Fruit fly (Drosophila melanogaster) whole organism, embryonic: ENCODE data around the gene PIG-S.

Experiments
- Aef1 ChIP-seq: fragments of 200-800 bp; sonication (Bioruptor generic); IDR thresholded peaks from 3 replicates; pipeline ENCODE4 v1.3.6; 2022; ENCODE audit warnings: missing biosample characterization, missing genetic modification characterization
- BEAF-32 ChIP-seq: fragments of 200-800 bp; sonication (Bioruptor generic); optimal IDR thresholded peaks from 3 replicates; lab custom pipeline; 2017; ENCODE audit warnings: missing biosample characterization, missing genetic modification characterization, mild to moderate bottlenecking, moderate library complexity, missing genetic modification reagents
- C15 ChIP-seq: fragments of 200-800 bp; sonication (Bioruptor generic); IDR thresholded peaks from 3 replicates; pipeline ENCODE4 v1.3.6; 2022; ENCODE audit warnings: missing biosample characterization, missing genetic modification characterization
- CG10366 ChIP-seq: fragments of 200-800 bp; sonication (Bioruptor generic); IDR thresholded peaks from 2 replicates; pipeline ENCODE4 v1.3.6; 2022; ENCODE audit warnings: missing biosample characterization, missing genetic modification characterization
- CG11398 ChIP-seq: fragments of 200-800 bp; sonication (Bioruptor generic); optimal IDR thresholded peaks from 2 replicates; lab custom pipeline; 2016; ENCODE audit warnings: missing biosample characterization, missing genetic modification characterization
- CG12104 ChIP-seq: fragments of 200-800 bp; sonication (Bioruptor generic); optimal IDR thresholded peaks from 3 replicates; lab custom pipeline; 2016; ENCODE audit warnings: missing biosample characterization, missing genetic modification characterization
- CG12219 ChIP-seq: fragments of 200-800 bp; sonication (Bioruptor generic); optimal IDR thresholded peaks from 3 replicates; lab custom pipeline; 2018; ENCODE audit warnings: missing biosample characterization, mild to moderate bottlenecking, missing genetic modification characterization
- CG12236 ChIP-seq: fragments of 200-800 bp; sonication (Bioruptor generic); optimal IDR thresholded peaks from 2 replicates; lab custom pipeline; 2016; ENCODE audit warnings: missing biosample characterization, missing genetic modification characterization
- CG12659 ChIP-seq: fragments of 200-800 bp; sonication (Bioruptor generic); optimal IDR thresholded peaks from 3 replicates; lab custom pipeline; 2017; ENCODE audit warnings: mild to moderate bottlenecking, missing biosample characterization, missing genetic modification reagents, missing genetic modification characterization
- CG15696 ChIP-seq: fragments of 200-800 bp; sonication (Bioruptor generic); optimal IDR thresholded peaks from 2 replicates; lab custom pipeline; 2019; ENCODE audit warnings: missing biosample characterization, mild to moderate bottlenecking, missing genetic modification characterization, moderate library complexity
- CG17328 ChIP-seq: fragments of 200-800 bp; sonication (Bioruptor generic); IDR thresholded peaks from 2 replicates; pipeline ENCODE4 v1.3.6; 2022; ENCODE audit warnings: missing biosample characterization, missing genetic modification characterization
- CG30431 ChIP-seq: fragments of 200-800 bp; sonication (Bioruptor generic); optimal IDR thresholded peaks from 2 replicates; lab custom pipeline; 2017; ENCODE audit warnings: missing biosample characterization, missing genetic modification characterization
- CG33213 ChIP-seq: fragments of 200-800 bp; sonication (Bioruptor generic); optimal IDR thresholded peaks from 3 replicates; lab custom pipeline; 2016; ENCODE audit warnings: missing biosample characterization, missing genetic modification characterization
- CG3847 ChIP-seq: fragments of 200-800 bp; sonication (Bioruptor generic); IDR thresholded peaks from 2 replicates; pipeline ENCODE4 v1.3.6; 2022; ENCODE audit warnings: missing biosample characterization, missing genetic modification characterization
- CG3995 ChIP-seq: fragments of 200-800 bp; sonication (Bioruptor generic); optimal IDR thresholded peaks from 3 replicates; lab custom pipeline; 2016; ENCODE audit warnings: missing biosample characterization, missing genetic modification characterization
- CG4282 ChIP-seq: fragments of 200-800 bp; sonication (Bioruptor generic); optimal IDR thresholded peaks from 2 replicates; lab custom pipeline; 2016; ENCODE audit warnings: missing biosample characterization, missing genetic modification characterization
- CG4730 ChIP-seq: fragments of 200-800 bp; sonication (Bioruptor generic); IDR thresholded peaks from 2 replicates; pipeline ENCODE4 v1.3.6; 2022; ENCODE audit warnings: missing biosample characterization, missing genetic modification characterization
- CG6813 ChIP-seq: fragments of 200-800 bp; sonication (Bioruptor generic); optimal IDR thresholded peaks from 2 replicates; lab custom pipeline; 2017; ENCODE audit warnings: missing biosample characterization, missing genetic modification characterization, mild to moderate bottlenecking, moderate library complexity, missing genetic modification reagents
- CG9817 ChIP-seq: fragments of 200-800 bp; sonication (Bioruptor generic); optimal IDR thresholded peaks from 2 replicates; lab custom pipeline; 2018; ENCODE audit warnings: missing biosample characterization, mild to moderate bottlenecking, missing genetic modification characterization, moderate library complexity
- Dad ChIP-seq: fragments of 200-800 bp; sonication (Bioruptor generic); optimal IDR thresholded peaks from 3 replicates; lab custom pipeline; 2016; ENCODE audit warnings: missing biosample characterization, missing genetic modification characterization
- Deaf1 ChIP-seq: fragments of 200-800 bp; optimal IDR thresholded peaks from 3 replicates; lab custom pipeline; 2019; ENCODE audit warnings: missing biosample characterization, mild to moderate bottlenecking, missing genetic modification characterization, moderate library complexity
- Drgx ChIP-seq: fragments of 200-800 bp; sonication (Bioruptor generic); IDR thresholded peaks from 2 replicates; pipeline ENCODE4 v1.3.6; 2022; ENCODE audit warnings: missing biosample characterization, missing genetic modification characterization
- E2f1 ChIP-seq: fragments of 200-800 bp; sonication (Bioruptor generic); IDR thresholded peaks from 2 replicates; pipeline ENCODE4 v1.3.6; 2022; ENCODE audit warnings: missing biosample characterization, missing genetic modification characterization
- Elba2 ChIP-seq: fragments of 200-800 bp; sonication (Bioruptor generic); optimal IDR thresholded peaks from 3 replicates; lab custom pipeline; 2016; ENCODE audit warnings: missing biosample characterization, missing genetic modification characterization
- GATAe ChIP-seq: fragments of 200-800 bp; sonication (Bioruptor generic); conservative IDR thresholded peaks from 2 replicates; pipeline ENCODE4 v1.3.6; 2022; ENCODE audit warnings: missing biosample characterization, missing genetic modification characterization
- Hr78 ChIP-seq, 2 experiments: fragments of 200-800 bp in 1 of 2; fragments of >200 bp in 1 of 2; sonication (Bioruptor generic) in 1 of 2; optimal IDR thresholded peaks; 2 replicates each; lab custom pipeline; 2017 to 2019; ENCODE audit warnings: missing biosample characterization in 2 of 2, missing genetic modification characterization in 2 of 2, mild to moderate bottlenecking in 1 of 2, moderate library complexity in 1 of 2
- Mrtf ChIP-seq: fragments of 200-800 bp; sonication (Bioruptor generic); IDR thresholded peaks from 3 replicates; pipeline ENCODE4 v1.3.6; 2022; ENCODE audit warnings: missing biosample characterization, missing genetic modification characterization
- Six4 ChIP-seq: fragments of 200-800 bp; sonication (Bioruptor generic); optimal IDR thresholded peaks from 2 replicates; lab custom pipeline; 2016; ENCODE audit warnings: missing biosample characterization, missing genetic modification characterization
- Spps ChIP-seq: fragments of 200-800 bp; sonication (Bioruptor generic); optimal IDR thresholded peaks from 2 replicates; lab custom pipeline; 2018; ENCODE audit warnings: missing biosample characterization, mild to moderate bottlenecking, missing genetic modification characterization
- Trl ChIP-seq, 3 experiments: fragments of >200 bp in 2 of 3; fragments of 200-800 bp in 1 of 3; sonication (Bioruptor generic) in 1 of 3; optimal IDR thresholded peaks; 2 replicates in 1 of 3; 3 replicates in 2 of 3; lab custom pipeline; 2016 to 2017; ENCODE audit warnings: missing biosample characterization in 1 of 3, missing genetic modification characterization in 1 of 3
- abd-A ChIP-seq: fragments of 200-800 bp; sonication (Bioruptor generic); optimal IDR thresholded peaks from 3 replicates; lab custom pipeline; 2019; ENCODE audit warnings: missing biosample characterization, mild to moderate bottlenecking, missing genetic modification characterization, moderate library complexity
- ac ChIP-seq: fragments of 200-800 bp; sonication (Bioruptor generic); optimal IDR thresholded peaks from 3 replicates; lab custom pipeline; 2017; ENCODE audit warnings: missing biosample characterization, mild to moderate bottlenecking, missing genetic modification characterization
- bcd ChIP-seq: fragments of 200-800 bp; sonication (Bioruptor generic); optimal IDR thresholded peaks from 2 replicates; lab custom pipeline; 2017; ENCODE audit warnings: missing biosample characterization, mild to moderate bottlenecking, missing genetic modification characterization
- btn ChIP-seq: fragments of 200-800 bp; sonication (Bioruptor generic); optimal IDR thresholded peaks from 2 replicates; lab custom pipeline; 2016; ENCODE audit warnings: missing biosample characterization, missing genetic modification characterization
- dimm ChIP-seq: fragments of 200-800 bp; sonication (Bioruptor generic); IDR thresholded peaks from 2 replicates; pipeline ENCODE4 v1.3.6; 2022; ENCODE audit warnings: missing biosample characterization, missing genetic modification characterization
- emc ChIP-seq: fragments of 200-800 bp; sonication (Bioruptor generic); optimal IDR thresholded peaks from 2 replicates; lab custom pipeline; 2016; ENCODE audit warnings: missing biosample characterization, missing genetic modification characterization
- ftz-f1 ChIP-seq: fragments of 200-800 bp; sonication (Bioruptor generic); optimal IDR thresholded peaks from 2 replicates; lab custom pipeline; 2016; ENCODE audit warnings: missing biosample characterization, missing genetic modification characterization
- gt ChIP-seq: fragments of 200-800 bp; sonication (Bioruptor generic); IDR thresholded peaks from 2 replicates; pipeline ENCODE4 v1.3.6; 2022; ENCODE audit warnings: missing biosample characterization, missing genetic modification characterization
- ken ChIP-seq: fragments of 200-800 bp; sonication (Bioruptor generic); IDR thresholded peaks from 3 replicates; pipeline ENCODE4 v1.3.6; 2022; ENCODE audit warnings: missing biosample characterization, missing genetic modification characterization
- lilli ChIP-seq: fragments of 200-800 bp; sonication (Bioruptor generic); optimal IDR thresholded peaks from 3 replicates; lab custom pipeline; 2016; ENCODE audit warnings: missing biosample characterization, missing genetic modification characterization
- lmd ChIP-seq: fragments of 200-800 bp; sonication (Bioruptor generic); IDR thresholded peaks from 2 replicates; pipeline ENCODE4 v1.3.6; 2022; ENCODE audit warnings: missing biosample characterization, missing genetic modification characterization
- otp ChIP-seq: fragments of 200-800 bp; sonication (Bioruptor generic); IDR thresholded peaks from 3 replicates; pipeline ENCODE4, ENCODE4 v1.3.6; 2022; ENCODE audit warnings: missing biosample characterization, missing genetic modification characterization
- peb ChIP-seq: fragments of 200-800 bp; sonication (Bioruptor generic); IDR thresholded peaks from 2 replicates; pipeline ENCODE4 v1.3.6; 2022; ENCODE audit warnings: missing biosample characterization, missing genetic modification characterization
- rib ChIP-seq: fragments of 200-800 bp; sonication (Bioruptor generic); IDR thresholded peaks from 2 replicates; pipeline ENCODE4 v1.3.6; 2022; ENCODE audit warnings: missing biosample characterization, missing genetic modification characterization
- ssp ChIP-seq: fragments of 200-800 bp; sonication (Bioruptor generic); IDR thresholded peaks from 2 replicates; pipeline ENCODE4 v1.3.6; 2022; ENCODE audit warnings: missing biosample characterization, missing genetic modification characterization
- tna ChIP-seq: fragments of 200-800 bp; sonication (Bioruptor generic); IDR thresholded peaks from 2 replicates; pipeline ENCODE4 v1.3.6; 2022; ENCODE audit warnings: missing biosample characterization, missing genetic modification characterization; ENCODE audit not compliant: partially characterized antibody
- tx ChIP-seq: fragments of 200-800 bp; sonication (Bioruptor generic); optimal IDR thresholded peaks from 2 replicates; lab custom pipeline; 2016; ENCODE audit warnings: missing biosample characterization, missing genetic modification characterization
- zf30C ChIP-seq: fragments of 200-800 bp; sonication (Bioruptor generic); optimal IDR thresholded peaks from 3 replicates; lab custom pipeline; 2018; ENCODE audit warnings: missing biosample characterization, mild to moderate bottlenecking, missing genetic modification characterization
- zfh2 ChIP-seq: fragments of 200-800 bp; sonication (Bioruptor generic); optimal IDR thresholded peaks from 2 replicates; lab custom pipeline; 2016; ENCODE audit warnings: missing biosample characterization, missing genetic modification characterization

Gene PIG-S

dm6 chr3R:24944920-24945853 is 27.5 kb upstream of the PIG-S start, which contains the start of the genes ssh and Nmnat (continued):
- TF ChIP-seq CG12236 (GFP tag; lab: Kevin White, UChicago) (no peak), ken (no peak), gt (GFP tag; lab: Robert Waterston, UW) (no peak), CG33213 (peak; percentile 57), btn (no peak), zfh2 (GFP tag; lab: Kevin White, UChicago) (peak; percentile 42), tx (GFP tag; lab: Kevin White, UChicago) (no peak), CG3995 (GFP tag; lab: Kevin White, UChicago) (peak; percentile 24), Mrtf (GFP tag; lab: Robert Waterston, UW) (no peak), Spps (tag; lab: Kevin White, UChicago) (no peak), ssp (GFP tag; lab: Robert Waterston, UW) (no peak), Trl (optimal IDR thresholded peaks at IDR 0.05; lab: Kevin White, UChicago) (no peak), Trl (GFP tag; optimal IDR thresholded peaks at IDR 0.05; lab: Kevin White, UChicago) (no peak), Drgx (no peak), CG10366 (GFP tag; lab: Robert Waterston, UW) (no peak), C15 (GFP tag; lab: Robert Waterston, UW) (0 out of 3 replicates have a peak, but pooled peaks have one; percentile 52), bcd (GFP tag; lab: Kevin White, UChicago) (peak; percentile 19), CG17328 (GFP tag; lab: Robert Waterston, UW) (no peak), CG30431 (GFP tag; lab: Kevin White, UChicago) (no peak), Hr78 (GFP tag; optimal IDR thresholded peaks at IDR 0.05; lab: Kevin White, UChicago) (no peak), CG12219 (GFP tag; lab: Kevin White, UChicago) (no peak), tna (peak; percentile 65; the same call in 1 of the 2 replicates), CG3847 (GFP tag; lab: Robert Waterston, UW) (peak; percentile 30; the same call in 1 of the 2 replicates), GATAe (no peak), abd-A (tag; lab: Kevin White, UChicago) (no peak), emc (GFP tag; lab: Kevin White, UChicago) (no peak), ac (GFP tag; lab: Kevin White, UChicago) (no peak), E2f1 (GFP tag; lab: Robert Waterston, UW) (no peak), Elba2 (GFP tag; lab: Kevin White, UChicago) (peak; percentile 79), zf30C (GFP tag; lab: Kevin White, UChicago) (no peak), otp (GFP tag; lab: Robert Waterston, UW) (no peak), Deaf1 (tag; lab: Kevin White, UChicago) (no peak), Dad (peak; percentile 21), lilli (peak; percentile 57), CG6813 (GFP tag; lab: Kevin White, UChicago) (no peak), rib (GFP tag; lab: Robert Waterston, UW) (no peak), CG15696 (tag; lab: Kevin White, UChicago) (peak; percentile 11), ftz-f1 (no peak), CG9817 (tag; lab: Kevin White, UChicago) (peak; percentile 37), peb (GFP tag; lab: Robert Waterston, UW) (no peak), dimm (GFP tag; lab: Robert Waterston, UW) (no peak), CG12104 (no peak), CG4730 (GFP tag; lab: Robert Waterston, UW) (no peak), CG11398 (GFP tag; lab: Kevin White, UChicago) (no peak), CG4282 (GFP tag; lab: Kevin White, UChicago) (no peak), CG12659 (GFP tag; lab: Kevin White, UChicago) (peak; percentile 78), Six4 (GFP tag; lab: Kevin White, UChicago) (no peak), lmd (GFP tag; lab: Robert Waterston, UW) (no peak), BEAF-32 (GFP tag; lab: Kevin White, UChicago) (peak; percentile 97), Aef1 (GFP tag; lab: Robert Waterston, UW) (no peak)
